Fruit fly (Drosophila melanogaster) whole organism, prepupa: ENCODE results near the gene Pmvk.

ENCODE experiments used
- CG10631 ChIP-seq: fragments of 200-800 bp; sonication (Bioruptor generic); optimal IDR thresholded peaks from 2 replicates; lab custom pipeline; 2016; ENCODE audit warnings: missing biosample characterization, missing genetic modification characterization
- CG10669 ChIP-seq: fragments of 200-800 bp; sonication (Bioruptor generic); optimal IDR thresholded peaks from 3 replicates; lab custom pipeline; 2018; ENCODE audit warnings: missing biosample characterization, mild to moderate bottlenecking, missing genetic modification characterization, moderate library complexity
- CG11294 ChIP-seq: fragments of 200-800 bp; sonication (Bioruptor generic); IDR thresholded peaks from 2 replicates; pipeline ENCODE4 v1.3.6; 2022; ENCODE audit warnings: missing biosample characterization, missing genetic modification characterization
- CG11902 ChIP-seq: fragments of 200-800 bp; sonication (Bioruptor generic); optimal IDR thresholded peaks from 3 replicates; lab custom pipeline; 2016; ENCODE audit warnings: missing biosample characterization, missing genetic modification characterization
- CG15336 ChIP-seq: fragments of 200-800 bp; sonication (Bioruptor generic); IDR thresholded peaks from 2 replicates; pipeline ENCODE4 v1.3.6; 2022; ENCODE audit warnings: missing biosample characterization, missing genetic modification characterization
- CG3032 ChIP-seq: fragments of 200-800 bp; optimal IDR thresholded peaks from 2 replicates; lab custom pipeline; 2019; ENCODE audit warnings: missing biosample characterization, mild to moderate bottlenecking, missing genetic modification characterization, moderate library complexity
- CG32006 ChIP-seq: fragments of 200-800 bp; sonication (Bioruptor generic); optimal IDR thresholded peaks from 3 replicates; lab custom pipeline; 2017; ENCODE audit warnings: missing biosample characterization, mild to moderate bottlenecking, missing genetic modification characterization
- CG34406 ChIP-seq: fragments of 200-800 bp; sonication (Bioruptor generic); optimal IDR thresholded peaks from 3 replicates; lab custom pipeline; 2016; ENCODE audit warnings: missing biosample characterization, missing genetic modification characterization
- CG3919 ChIP-seq: fragments of 200-800 bp; sonication (Bioruptor generic); optimal IDR thresholded peaks from 3 replicates; lab custom pipeline; 2016; ENCODE audit warnings: missing biosample characterization, missing genetic modification characterization
- CG4318 ChIP-seq: fragments of 200-800 bp; sonication (Bioruptor generic); optimal IDR thresholded peaks from 3 replicates; lab custom pipeline; 2017; ENCODE audit warnings: missing biosample characterization, mild to moderate bottlenecking, missing genetic modification characterization
- CG6163 ChIP-seq: fragments of 200-800 bp; sonication (Bioruptor generic); IDR thresholded peaks from 3 replicates; pipeline ENCODE4 v1.3.6; 2022; ENCODE audit warnings: missing biosample characterization, missing genetic modification characterization
- CG6276 ChIP-seq: fragments of 200-800 bp; sonication (Bioruptor generic); optimal IDR thresholded peaks from 2 replicates; lab custom pipeline; 2017; ENCODE audit warnings: missing biosample characterization, mild to moderate bottlenecking, missing genetic modification characterization
- CG6792 ChIP-seq: fragments of 200-800 bp; sonication (Bioruptor generic); optimal IDR thresholded peaks from 3 replicates; lab custom pipeline; 2016; ENCODE audit warnings: missing biosample characterization, missing genetic modification characterization
- CG6808 ChIP-seq: fragments of 200-800 bp; sonication (Bioruptor generic); optimal IDR thresholded peaks from 3 replicates; lab custom pipeline; 2017; ENCODE audit warnings: missing biosample characterization, missing genetic modification characterization, mild to moderate bottlenecking, moderate library complexity, missing genetic modification reagents
- CG6854 ChIP-seq: fragments of 200-800 bp; sonication (Bioruptor generic); optimal IDR thresholded peaks from 2 replicates; lab custom pipeline; 2017; ENCODE audit warnings: missing biosample characterization, mild to moderate bottlenecking, missing genetic modification characterization
- CG7368 ChIP-seq: fragments of 200-800 bp; sonication (Bioruptor generic); optimal IDR thresholded peaks from 3 replicates; lab custom pipeline; 2016; ENCODE audit warnings: missing biosample characterization, missing genetic modification characterization
- CG8119 ChIP-seq: fragments of 200-800 bp; sonication (Bioruptor generic); IDR thresholded peaks from 3 replicates; pipeline ENCODE4 v1.3.6; 2022; ENCODE audit warnings: missing biosample characterization, missing genetic modification characterization
- CG8632 ChIP-seq: fragments of 200-800 bp; sonication (Bioruptor generic); optimal IDR thresholded peaks from 3 replicates; lab custom pipeline; 2016; ENCODE audit warnings: missing biosample characterization, missing genetic modification characterization
- CG9139 ChIP-seq: fragments of 200-800 bp; sonication (Bioruptor generic); optimal IDR thresholded peaks from 3 replicates; lab custom pipeline; 2017; ENCODE audit warnings: missing biosample characterization, mild to moderate bottlenecking, missing genetic modification characterization
- Eip75B ChIP-seq: fragments of 200-800 bp; sonication (Bioruptor generic); optimal IDR thresholded peaks from 3 replicates; lab custom pipeline; 2016; ENCODE audit warnings: missing biosample characterization, missing genetic modification characterization
- Eip93F ChIP-seq: fragments of 200-800 bp; sonication (Bioruptor generic); optimal IDR thresholded peaks from 2 replicates; lab custom pipeline; 2016; ENCODE audit warnings: missing biosample characterization, mild to moderate bottlenecking, missing genetic modification characterization
- Ets21C ChIP-seq: fragments of 200-800 bp; sonication (Bioruptor generic); optimal IDR thresholded peaks from 3 replicates; lab custom pipeline; 2016; ENCODE audit warnings: missing biosample characterization, missing genetic modification characterization
- Ets96B ChIP-seq: fragments of 200-800 bp; optimal IDR thresholded peaks from 2 replicates; lab custom pipeline; 2019; ENCODE audit warnings: missing biosample characterization, mild to moderate bottlenecking, missing genetic modification characterization, moderate library complexity
- Gug ChIP-seq: fragments of 200-800 bp; sonication (Bioruptor generic); IDR thresholded peaks from 2 replicates; pipeline ENCODE4 v1.3.6; 2022; ENCODE audit warnings: missing biosample characterization, missing genetic modification characterization
- Hr38 ChIP-seq: sonication (Bioruptor generic); optimal IDR thresholded peaks from 2 replicates; lab custom pipeline; 2016; ENCODE audit warnings: missing biosample characterization, missing genetic modification characterization
- Hr4 ChIP-seq: fragments of 200-800 bp; sonication (Bioruptor generic); optimal IDR thresholded peaks from 3 replicates; lab custom pipeline; 2016; ENCODE audit warnings: missing biosample characterization, missing genetic modification characterization
- Lpt ChIP-seq: fragments of 200-800 bp; sonication (Bioruptor generic); optimal IDR thresholded peaks from 3 replicates; lab custom pipeline; 2016; ENCODE audit warnings: missing biosample characterization, missing genetic modification characterization
- Sox14 ChIP-seq: fragments of 200-800 bp; sonication (Bioruptor generic); optimal IDR thresholded peaks from 3 replicates; lab custom pipeline; 2016; ENCODE audit warnings: missing biosample characterization, missing genetic modification characterization
- Sox15 ChIP-seq: fragments of 200-800 bp; sonication (Bioruptor generic); optimal IDR thresholded peaks from 3 replicates; lab custom pipeline; 2016; ENCODE audit warnings: missing biosample characterization, missing genetic modification characterization
- achi ChIP-seq: fragments of 200-800 bp; sonication (Bioruptor generic); optimal IDR thresholded peaks from 3 replicates; lab custom pipeline; 2016; ENCODE audit warnings: missing biosample characterization, missing genetic modification characterization
- acj6 ChIP-seq: fragments of 200-800 bp; sonication (Bioruptor generic); optimal IDR thresholded peaks from 3 replicates; lab custom pipeline; 2016; ENCODE audit warnings: missing biosample characterization, missing genetic modification characterization
- cyc ChIP-seq: fragments of 200-800 bp; sonication (Bioruptor generic); optimal IDR thresholded peaks from 3 replicates; lab custom pipeline; 2016; ENCODE audit warnings: missing biosample characterization, missing genetic modification characterization
- dac ChIP-seq: fragments of 200-800 bp; sonication (Bioruptor generic); optimal IDR thresholded peaks from 2 replicates; lab custom pipeline; 2017; ENCODE audit warnings: missing biosample characterization, mild to moderate bottlenecking, missing genetic modification characterization
- dsx ChIP-seq: fragments of 200-800 bp; optimal IDR thresholded peaks from 3 replicates; lab custom pipeline; 2019; ENCODE audit warnings: missing biosample characterization, mild to moderate bottlenecking, missing genetic modification characterization, moderate library complexity; ENCODE audit not compliant: poor library complexity, severe bottlenecking
- esn ChIP-seq: fragments of 200-800 bp; sonication (Bioruptor generic); optimal IDR thresholded peaks from 2 replicates; lab custom pipeline; 2016; ENCODE audit warnings: missing biosample characterization, mild to moderate bottlenecking, missing genetic modification characterization, moderate library complexity
- net ChIP-seq: fragments of 200-800 bp; sonication (Bioruptor generic); optimal IDR thresholded peaks from 3 replicates; lab custom pipeline; 2016; ENCODE audit warnings: missing biosample characterization, missing genetic modification characterization
- pdm3 ChIP-seq: fragments of 200-800 bp; sonication (Bioruptor generic); optimal IDR thresholded peaks from 3 replicates; lab custom pipeline; 2016; ENCODE audit warnings: missing biosample characterization, missing genetic modification characterization
- salr ChIP-seq, 2 experiments: fragments of 200-800 bp; sonication (Bioruptor generic); optimal IDR thresholded peaks; 3 replicates each; lab custom pipeline; 2016 to 2018; ENCODE audit warnings: missing biosample characterization in 2 of 2, missing genetic modification characterization in 2 of 2, mild to moderate bottlenecking in 1 of 2
- spab ChIP-seq: fragments of 200-800 bp; sonication (Bioruptor generic); optimal IDR thresholded peaks from 2 replicates; lab custom pipeline; 2017; ENCODE audit warnings: missing biosample characterization, mild to moderate bottlenecking, missing genetic modification characterization, missing genetic modification reagents
- ss ChIP-seq, 2 experiments: fragments of 200-800 bp; sonication (Bioruptor generic); optimal IDR thresholded peaks; 2 replicates in 1 of 2; 3 replicates in 1 of 2; lab custom pipeline; 2017 to 2018; ENCODE audit warnings: mild to moderate bottlenecking in 2 of 2, missing biosample characterization in 2 of 2, missing genetic modification characterization in 2 of 2, moderate library complexity in 1 of 2
- svp ChIP-seq: fragments of 200-800 bp; sonication (Bioruptor generic); peaks from one replicate; lab custom pipeline; 2016; ENCODE audit warnings: missing biosample characterization, missing genetic modification characterization
- vri ChIP-seq: fragments of 200-800 bp; sonication (Bioruptor generic); optimal IDR thresholded peaks from 3 replicates; lab custom pipeline; 2016; ENCODE audit warnings: missing biosample characterization, mild to moderate bottlenecking, missing genetic modification characterization

Gene Pmvk

dm6 chr2L:19594102-19594501 is 14.0 kb upstream of the Pmvk start:
- TF ChIP-seq dsx (GFP tag; lab: Kevin White, UChicago) (no peak), Ets96B (tag; lab: Kevin White, UChicago) (no peak), cyc (GFP tag; lab: Kevin White, UChicago) (no peak), CG3032 (tag; lab: Kevin White, UChicago) (no peak), CG4318 (GFP tag; lab: Kevin White, UChicago) (no peak), ss (GFP tag; optimal IDR thresholded peaks at IDR 0.05; lab: Kevin White, UChicago) (no peak)

DNA sequence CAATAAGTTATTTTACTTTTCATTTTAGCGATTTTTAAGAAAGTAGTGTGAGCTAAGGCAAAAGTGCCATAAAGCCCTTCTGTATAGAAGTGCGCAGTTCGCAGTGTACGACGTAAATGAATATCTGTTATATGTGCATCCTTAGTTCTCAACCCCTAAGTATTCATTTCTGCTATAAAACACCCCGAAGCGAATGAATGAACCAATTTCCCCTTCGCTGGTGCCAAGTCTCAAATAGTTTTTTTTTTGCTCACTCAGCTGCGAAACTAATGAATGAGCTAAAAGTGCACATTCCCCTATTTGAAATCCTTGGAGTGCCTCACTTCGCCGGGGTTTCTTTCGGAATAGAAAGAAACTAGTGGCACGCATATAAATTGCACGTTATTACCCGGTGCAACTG is 10.5 kb upstream of the Pmvk start:
- TF ChIP-seq CG11294, result no peak
- TF ChIP-seq Eip75B, result no peak
- TF ChIP-seq CG6163, result no peak

DNA sequence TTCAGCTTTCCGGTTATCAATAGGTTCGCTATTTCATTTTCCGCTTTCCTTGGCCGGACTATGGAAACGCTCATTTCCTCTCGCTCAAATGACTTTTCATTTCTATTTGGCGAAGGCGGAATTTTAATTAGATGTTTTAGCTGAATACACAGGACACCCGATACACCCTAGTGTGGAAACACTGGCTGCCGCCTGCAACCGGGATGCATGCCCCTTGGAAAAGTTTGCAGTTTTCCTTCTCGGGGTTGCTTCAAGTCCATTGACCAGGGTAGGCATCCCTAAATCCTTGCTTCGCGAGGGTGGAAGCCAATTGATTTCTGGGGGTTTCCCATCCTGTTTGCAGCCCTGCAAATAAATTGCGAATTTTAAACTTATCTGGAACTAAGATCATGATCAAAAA is 8.8 kb upstream of the Pmvk start:
- TF ChIP-seq CG7368 (GFP tag; lab: Kevin White, UChicago) (no peak), pdm3 (GFP tag; lab: Kevin White, UChicago) (no peak)

DNA sequence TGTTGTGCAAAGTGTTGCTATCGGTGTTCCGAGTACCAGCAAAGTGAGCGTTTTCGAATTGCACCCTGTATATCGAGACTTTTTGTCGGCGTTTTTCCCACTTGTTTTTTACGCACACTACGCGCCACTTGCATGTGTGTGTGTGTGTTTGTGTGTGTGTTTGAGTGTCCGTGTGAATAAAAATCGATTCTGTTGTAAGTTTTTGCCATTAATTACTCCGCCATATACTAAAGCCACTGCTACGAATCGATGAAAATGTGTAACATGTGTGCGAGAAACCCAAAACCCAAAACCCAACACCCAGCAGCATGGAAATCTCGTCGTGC is 7.1 kb upstream of the Pmvk start:
- peak; percentile 29 for TF ChIP-seq CG32006 (GFP tag; lab: Kevin White, UChicago)
- no peak for TF ChIP-seq CG10631 (GFP tag; lab: Kevin White, UChicago)

DNA sequence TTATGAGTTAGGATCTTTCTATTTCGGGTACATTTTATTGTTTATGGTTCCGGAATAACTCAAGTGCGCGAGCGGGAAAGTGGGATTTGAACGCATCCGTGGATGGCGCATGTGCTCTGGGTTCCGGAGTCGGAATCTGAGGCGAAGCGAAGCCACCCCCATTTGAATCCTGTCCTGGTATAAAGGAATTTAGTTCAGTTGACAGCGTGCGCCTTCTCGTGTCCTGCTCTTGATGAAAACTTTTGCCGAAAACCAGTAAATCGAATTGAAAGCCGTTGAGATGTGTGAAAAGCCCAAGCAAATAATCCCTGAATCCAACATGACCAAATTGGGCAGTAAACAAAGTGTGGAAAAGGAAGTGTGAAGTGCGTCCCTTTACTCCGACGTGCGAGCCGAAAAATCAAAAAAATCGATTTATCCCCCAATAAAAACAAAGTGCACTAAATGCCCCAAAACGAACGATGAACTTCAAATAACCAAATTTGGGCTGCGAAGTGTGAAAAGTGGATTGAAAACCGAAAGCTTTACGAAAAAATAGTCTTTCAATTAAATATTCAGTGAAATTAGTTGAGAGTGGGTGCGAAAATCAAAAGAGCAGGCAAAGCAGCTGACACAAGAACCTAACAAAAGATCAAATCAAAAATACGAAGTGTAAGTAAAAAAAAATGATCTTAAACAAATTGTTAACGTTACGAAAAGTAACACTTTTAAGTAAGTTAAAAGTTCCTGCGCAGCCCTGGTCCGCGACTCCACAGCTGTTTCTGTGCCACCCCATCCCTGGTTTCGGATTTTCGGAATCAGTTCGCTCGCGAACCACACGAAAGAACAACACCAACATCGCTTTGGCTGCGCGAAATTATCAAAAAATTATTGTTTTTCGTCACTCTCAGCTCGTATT is 6.5 kb upstream of the Pmvk start, which contains the start of gene Lar:
Gene Lar (plus strand): TSS at position 188 of the 898 bp plus-strand sequence.
- no peak for TF ChIP-seq CG4318 (GFP tag; lab: Kevin White, UChicago)
- peak; percentile 43 for TF ChIP-seq net
- peak; percentile 59 for TF ChIP-seq Sox14 (GFP tag; lab: Kevin White, UChicago)
- TF ChIP-seq CG9139 (GFP tag; lab: Kevin White, UChicago), result no peak
- TF ChIP-seq CG6808, result no peak
- peak; percentile 56 for TF ChIP-seq esn
- TF ChIP-seq CG10631 (GFP tag; lab: Kevin White, UChicago), result peak; percentile 45
- peak; percentile 23 for TF ChIP-seq achi (GFP tag; lab: Kevin White, UChicago)
- peak; percentile 3 for TF ChIP-seq CG34406 (GFP tag; lab: Kevin White, UChicago)
- TF ChIP-seq vri (GFP tag; lab: Kevin White, UChicago), result no peak
- TF ChIP-seq CG7368 (GFP tag; lab: Kevin White, UChicago), result peak; percentile 36
- no peak for TF ChIP-seq CG6276 (GFP tag; lab: Kevin White, UChicago)
- no peak for TF ChIP-seq Hr38 (GFP tag; lab: Kevin White, UChicago)
- no peak; the same call in 2 of the 3 replicates for TF ChIP-seq CG6163
- peak; percentile 32 for TF ChIP-seq CG8632 (GFP tag; lab: Kevin White, UChicago)
- peak; percentile 41 for TF ChIP-seq CG32006 (GFP tag; lab: Kevin White, UChicago)
- no peak for TF ChIP-seq Eip93F (GFP tag; lab: Kevin White, UChicago)
- no peak for TF ChIP-seq salr (GFP tag; optimal IDR thresholded peaks at IDR 0.05; lab: Kevin White, UChicago)
- peak; percentile 33; the same call in 1 of the 3 replicates for TF ChIP-seq CG8119 (GFP tag; lab: Robert Waterston, UW)
- TF ChIP-seq spab (GFP tag; lab: Kevin White, UChicago), result no peak
- TF ChIP-seq svp (GFP tag; lab: Kevin White, UChicago), result no peak
- peak; percentile 26; the same call in 1 of the 2 replicates for TF ChIP-seq Gug (GFP tag; lab: Robert Waterston, UW)
- TF ChIP-seq CG11902 (GFP tag; lab: Kevin White, UChicago), result peak; percentile 21
- peak; percentile 45 for TF ChIP-seq Sox15
- TF ChIP-seq Lpt, result peak; percentile 45
- TF ChIP-seq CG6792 (GFP tag; lab: Kevin White, UChicago), result peak; percentile 29
- TF ChIP-seq Ets96B (tag; lab: Kevin White, UChicago), result peak; percentile 31
- TF ChIP-seq Hr4, result peak; percentile 59
- peak; percentile 56; the same call in 1 of the 2 replicates for TF ChIP-seq CG15336 (GFP tag; lab: Robert Waterston, UW)
- TF ChIP-seq CG3919, result peak; percentile 70
- peak; percentile 40 for TF ChIP-seq Ets21C (GFP tag; lab: Kevin White, UChicago)
- peak; percentile 45 for TF ChIP-seq dac (GFP tag; lab: Kevin White, UChicago)
- TF ChIP-seq CG10669 (GFP tag; lab: Kevin White, UChicago), result peak; percentile 22
- peak; percentile 58 for TF ChIP-seq acj6 (GFP tag; lab: Kevin White, UChicago)
- no peak for TF ChIP-seq CG6854
